Fruit fly (Drosophila melanogaster) whole organism: Measurements from ENCODE around the gene Ids.

ENCODE experiments used
- CG8478 ChIP-seq: fragments of >200 bp; optimal IDR thresholded peaks from 2 replicates; lab custom pipeline; 2018; ENCODE audit warnings: inconsistent platforms
- Dll ChIP-seq: fragments of >200 bp; optimal IDR thresholded peaks from 2 replicates; lab custom pipeline; 2017
- EcR ChIP-seq, 2 experiments: fragments of >200 bp; optimal IDR thresholded peaks; 2 replicates each; lab custom pipeline; 2017; ENCODE audit warnings: missing biosample characterization in 2 of 2, missing genetic modification characterization in 2 of 2, missing genetic modification reagents in 2 of 2
- pan ChIP-seq: fragments of >200 bp; optimal IDR thresholded peaks from 2 replicates; lab custom pipeline; 2017
- psq ChIP-seq: fragments of >200 bp; optimal IDR thresholded peaks from 2 replicates; lab custom pipeline; 2017
- usp ChIP-seq: fragments of >200 bp; optimal IDR thresholded peaks from 2 replicates; lab custom pipeline; 2017; ENCODE audit warnings: missing biosample characterization, missing genetic modification characterization, mixed read lengths

Gene Ids

dm6 chr3L:3424846-3425245 is 46.8 kb downstream of the Ids start, which contains the start of gene sty:
Gene sty, minus strand, starts transcription at chr3L:3424935.
- TF ChIP-seq CG8478 (lab: Kevin White, UChicago) (no peak), EcR (GFP tag; optimal IDR thresholded peaks at IDR 0.05; lab: Kevin White, UChicago) (no peak), usp (no peak), pan (lab: Kevin White, UChicago) (no peak), psq (lab: Kevin White, UChicago) (no peak), Dll (lab: Kevin White, UChicago) (no peak)

- TF ChIP-seq CG8478 (lab: Kevin White, UChicago) = no peak
- TF ChIP-seq Dll (lab: Kevin White, UChicago) = no peak
- TF ChIP-seq psq (lab: Kevin White, UChicago) = no peak
- no peak for TF ChIP-seq usp
- TF ChIP-seq EcR (GFP tag; optimal IDR thresholded peaks at IDR 0.05; lab: Kevin White, UChicago) = no peak
- TF ChIP-seq pan (lab: Kevin White, UChicago) = no peak
These were observed 49.0 kb downstream of the Ids start for dm6 chr3L:3427037-3427436.
